Worm (Caenorhabditis elegans): ENCODE measurements around the gene C06H5.13.
"Not testable (repeated sequence)": the region's sequence is repeated elsewhere in the genome, so short reads cannot be mapped to it uniquely, and the experiment has no call there.

C06H5.13 gene

ce11 chrV:17903829-17904228, 6.3 kb upstream of the C06H5.13 start, which contains the start of gene C06H5.14:
Gene C06H5.14, plus strand, starts transcription at chrV:17904129.
- TF ChIP-seq F52B5.7 (tag; optimal IDR thresholded peaks at IDR 0.05); sea-2 (GFP tag; IDR thresholded peaks at IDR 0.05); zim-3 (tag; optimal IDR thresholded peaks at IDR 0.05): not testable (repeated sequence)

ce11 chrV:17899503-17899902, 2.0 kb upstream of the C06H5.13 start, which contains the start of gene fbxa-157:
Gene fbxa-157, plus strand, starts transcription at chrV:17899803.
- TF ChIP-seq nfya-2 (GFP tag; IDR thresholded peaks at IDR 0.05) (no peak), mcd-1 (GFP tag; IDR thresholded peaks at IDR 0.05) (no peak), F23B12.7 (tag; optimal IDR thresholded peaks at IDR 0.05; ENCODE audit: insufficient read depth) (no peak), akir-1 (GFP tag; optimal IDR thresholded peaks at IDR 0.05) (no peak), gei-17 (GFP tag; optimal IDR thresholded peaks at IDR 0.05) (no peak), fkh-3 (tag; optimal IDR thresholded peaks at IDR 0.05) (no peak), ceh-40 (GFP tag; IDR thresholded peaks at IDR 0.05) (no peak), nhr-90 (tag; optimal IDR thresholded peaks at IDR 0.05) (no peak), ztf-6 (GFP tag; IDR thresholded peaks at IDR 0.05) (no peak), hlh-12 (tag; optimal IDR thresholded peaks at IDR 0.05) (no peak), sptf-2 (GFP tag; optimal IDR thresholded peaks at IDR 0.05) (no peak)

- TF ChIP-seq aptf-3 (GFP tag; IDR thresholded peaks at IDR 0.05) (no peak), dpff-1 (tag; optimal IDR thresholded peaks at IDR 0.05) (no peak), nhr-80 (tag; optimal IDR thresholded peaks at IDR 0.05) (peak; percentile 1), ceh-91 (GFP tag; IDR thresholded peaks at IDR 0.05) (no peak)
Measured at ce11 chrV:17896736-17897353, 701 bp downstream of the C06H5.13 start, which contains the start of gene fbxa-156. Gene fbxa-156, minus strand, starts transcription at chrV:17896786.

ce11 chrV:17894485-17894884, 3.1 kb downstream of the C06H5.13 start, which contains the start of gene C06H5.12:
Gene C06H5.12, plus strand, starts transcription at chrV:17894785.
- not testable (repeated sequence) for TF ChIP-seq Y67H2A.10 (GFP tag; conservative IDR thresholded peaks at IDR 0.05); ceh-79 (tag; optimal IDR thresholded peaks at IDR 0.05); Y53G8AR.9 (GFP tag; conservative IDR thresholded peaks at IDR 0.05)

- TF ChIP-seq madf-6 (GFP tag; IDR thresholded peaks at IDR 0.05); madf-10 (tag; optimal IDR thresholded peaks at IDR 0.05); F37B4.10 (GFP tag; IDR thresholded peaks at IDR 0.05): not testable (repeated sequence)
Measured at ce11 chrV:17893959-17894358, 3.6 kb downstream of the C06H5.13 start, which contains the start of gene C06H5.11. Gene C06H5.11, minus strand, starts transcription at chrV:17894059.

- peak; percentile 50 for TF ChIP-seq nhr-80 (tag; optimal IDR thresholded peaks at IDR 0.05)
- no peak for TF ChIP-seq madf-3 (GFP tag; IDR thresholded peaks at IDR 0.05)
Measured at ce11 chrV:17891317-17891716, 6.2 kb downstream of the C06H5.13 start.

ce11 chrV:17888939-17889338, 8.6 kb downstream of the C06H5.13 start, which contains the start of gene C06H5.6:
Gene C06H5.6, minus strand, starts transcription at chrV:17888984.
- no peak for TF ChIP-seq ztf-3 (GFP tag; optimal IDR thresholded peaks at IDR 0.05)
- 0 out of 2 replicates have a peak, but pooled peaks have one; percentile 41 for TF ChIP-seq dox-1 (GFP tag; IDR thresholded peaks at IDR 0.05)
- TF ChIP-seq nhr-80 (tag; optimal IDR thresholded peaks at IDR 0.05), result peak; percentile 64

Data from whole organism, young adult.